Worm (Caenorhabditis elegans) whole organism, L1 larva: Measurements from ENCODE around the gene F30B5.11.

ENCODE experiments used
- C16A3.4 ChIP-seq: fragments of 150-350 bp; optimal IDR thresholded peaks from 2 replicates; lab custom pipeline; 2014; ENCODE audit warnings: missing biosample characterization, missing genetic modification characterization
- F16B12.6 ChIP-seq: fragments of 150-350 bp; optimal IDR thresholded peaks from 2 replicates; lab custom pipeline; 2014; ENCODE audit warnings: missing biosample characterization, missing genetic modification characterization
- aha-1 ChIP-seq: fragments of 150-350 bp; optimal IDR thresholded peaks from 2 replicates; lab custom pipeline; 2014; ENCODE audit warnings: missing biosample characterization, missing genetic modification characterization
- alr-1 ChIP-seq: fragments of 200-800 bp; sonication (Bioruptor generic); optimal IDR thresholded peaks from 2 replicates; lab custom pipeline; 2018; ENCODE audit warnings: borderline replicate concordance, mild to moderate bottlenecking, missing genetic modification characterization, missing compliant biosample characterization
- aly-2 ChIP-seq: fragments of 150-350 bp; optimal IDR thresholded peaks from 2 replicates; lab custom pipeline; 2014; ENCODE audit warnings: missing biosample characterization, missing genetic modification characterization
- ama-1 ChIP-seq: fragments of 150-350 bp; optimal IDR thresholded peaks from 2 replicates; lab custom pipeline; 2014
- blmp-1 ChIP-seq: fragments of 150-350 bp; optimal IDR thresholded peaks from 2 replicates; lab custom pipeline; 2014; ENCODE audit warnings: missing biosample characterization, missing genetic modification characterization
- ceh-90 ChIP-seq: sonication (generic microtip); optimal IDR thresholded peaks from 2 replicates; lab custom pipeline; 2016; ENCODE audit warnings: missing genetic modification characterization, missing compliant biosample characterization
- dpl-1 ChIP-seq, 3 experiments: fragments of 150-350 bp in 2 of 3; sonication (generic microtip) in 1 of 3; optimal IDR thresholded peaks; 2 replicates each; lab custom pipeline; 2014 to 2017; ENCODE audit warnings: missing biosample characterization in 3 of 3, missing genetic modification characterization in 3 of 3, missing genetic modification reagents in 3 of 3
- efl-1 ChIP-seq, 4 experiments: fragments of 150-350 bp; optimal IDR thresholded peaks in 3 of 4; peaks in 1 of 4; 1 replicate in 1 of 4; 2 replicates in 3 of 4; lab custom pipeline; 2014; ENCODE audit warnings: missing biosample characterization in 2 of 4, missing genetic modification characterization in 2 of 4, missing genetic modification reagents in 2 of 4
- egl-27 ChIP-seq, 2 experiments: fragments of 150-350 bp in 1 of 2; sonication (generic microtip); optimal IDR thresholded peaks; 3 replicates each; lab custom pipeline; 2017 to 2018; ENCODE audit warnings: missing biosample characterization in 2 of 2, missing genetic modification characterization in 2 of 2, missing genetic modification reagents in 2 of 2
- elt-2 ChIP-seq: sonication (generic microtip); optimal IDR thresholded peaks from 2 replicates; lab custom pipeline; 2016; ENCODE audit warnings: missing genetic modification characterization, mild to moderate bottlenecking, inconsistent platforms, missing compliant biosample characterization, missing genetic modification reagents
- elt-3 ChIP-seq, 6 experiments: fragments of 150-350 bp in 1 of 6; sonication (generic microtip); optimal IDR thresholded peaks; 2 replicates each; lab custom pipeline; 2017 to 2018; ENCODE audit warnings: missing biosample characterization in 6 of 6, missing genetic modification characterization in 6 of 6, inconsistent platforms in 1 of 6
- grh-1 ChIP-seq: fragments of 200-800 bp; sonication (Bioruptor generic); IDR thresholded peaks from 2 replicates; pipeline ENCODE4 v1.3.6; 2022; ENCODE audit warnings: missing genetic modification reagents, missing genetic modification characterization, missing compliant biosample characterization
- hlh-17 ChIP-seq: fragments of 200-800 bp; sonication (Bioruptor generic); optimal IDR thresholded peaks from 2 replicates; lab custom pipeline; 2018; ENCODE audit warnings: missing genetic modification characterization, mild to moderate bottlenecking, missing compliant biosample characterization, moderate library complexity, borderline replicate concordance
- hpl-2 ChIP-seq: fragments of 150-350 bp; optimal IDR thresholded peaks from 2 replicates; lab custom pipeline; 2014; ENCODE audit warnings: missing biosample characterization, missing genetic modification reagents, missing genetic modification characterization
- lin-35 ChIP-seq, 2 experiments: fragments of 150-350 bp; optimal IDR thresholded peaks; 2 replicates each; lab custom pipeline; 2014; ENCODE audit warnings: missing biosample characterization in 2 of 2, missing genetic modification characterization in 2 of 2, missing genetic modification reagents in 2 of 2
- lin-39 ChIP-seq: fragments of 150-350 bp; optimal IDR thresholded peaks from 2 replicates; lab custom pipeline; 2014; ENCODE audit warnings: missing biosample characterization, missing genetic modification reagents, missing genetic modification characterization
- lir-3 ChIP-seq: sonication (generic microtip); optimal IDR thresholded peaks from 2 replicates; lab custom pipeline; 2016; ENCODE audit warnings: mild to moderate bottlenecking, missing genetic modification characterization, moderate library complexity, missing compliant biosample characterization; ENCODE audit not compliant: poor library complexity
- lsy-2 ChIP-seq, 2 experiments: fragments of 150-350 bp; optimal IDR thresholded peaks; 2 replicates each; lab custom pipeline; 2014; ENCODE audit warnings: missing biosample characterization in 2 of 2, missing genetic modification characterization in 2 of 2
- mab-9 ChIP-seq: fragments of 200-800 bp; sonication (Bioruptor generic); IDR thresholded peaks from 2 replicates; pipeline ENCODE4 v1.3.6; 2022; ENCODE audit warnings: missing genetic modification reagents, missing genetic modification characterization, missing compliant biosample characterization
- mdl-1 ChIP-seq, 2 experiments: fragments of 150-350 bp; optimal IDR thresholded peaks; 2 replicates each; lab custom pipeline; 2014 to 2017; ENCODE audit warnings: missing biosample characterization in 2 of 2, missing genetic modification characterization in 2 of 2, inconsistent platforms in 1 of 2
- mep-1 ChIP-seq: fragments of 150-350 bp; optimal IDR thresholded peaks from 2 replicates; lab custom pipeline; 2014; ENCODE audit warnings: missing biosample characterization, missing genetic modification characterization
- nhr-12 ChIP-seq: sonication (generic microtip); optimal IDR thresholded peaks from 2 replicates; lab custom pipeline; 2017; ENCODE audit warnings: missing biosample characterization, missing genetic modification characterization
- nhr-19 ChIP-seq: fragments of 200-800 bp; sonication (Bioruptor generic); conservative IDR thresholded peaks from 2 replicates; pipeline ENCODE4 v1.3.6; 2022; ENCODE audit warnings: missing genetic modification characterization, missing compliant biosample characterization
- nhr-20 ChIP-seq: sonication (generic microtip); optimal IDR thresholded peaks from 2 replicates; lab custom pipeline; 2016; ENCODE audit warnings: mild to moderate bottlenecking, missing genetic modification characterization, missing compliant biosample characterization
- nhr-237 ChIP-seq: fragments of 150-350 bp; optimal IDR thresholded peaks from 2 replicates; lab custom pipeline; 2014; ENCODE audit warnings: missing biosample characterization, missing genetic modification characterization
- nhr-28 ChIP-seq: fragments of 150-350 bp; optimal IDR thresholded peaks from 2 replicates; lab custom pipeline; 2014; ENCODE audit warnings: missing biosample characterization, missing genetic modification characterization
- nhr-47 ChIP-seq: sonication (generic microtip); optimal IDR thresholded peaks from 2 replicates; lab custom pipeline; 2016; ENCODE audit warnings: mild to moderate bottlenecking, missing genetic modification characterization, moderate library complexity, missing compliant biosample characterization
- nhr-71 ChIP-seq: sonication (generic microtip); optimal IDR thresholded peaks from 2 replicates; lab custom pipeline; 2016; ENCODE audit warnings: mild to moderate bottlenecking, missing genetic modification characterization, moderate library complexity, missing compliant biosample characterization
- nhr-84 ChIP-seq: sonication (generic microtip); optimal IDR thresholded peaks from 2 replicates; lab custom pipeline; 2017; ENCODE audit warnings: missing biosample characterization, missing genetic modification characterization
- nhr-85 ChIP-seq: sonication (generic microtip); peaks from one replicate; lab custom pipeline; 2016; ENCODE audit warnings: missing genetic modification characterization, inconsistent platforms, missing compliant biosample characterization
- nhr-90 ChIP-seq: sonication (generic microtip); optimal IDR thresholded peaks from 2 replicates; lab custom pipeline; 2016; ENCODE audit warnings: mild to moderate bottlenecking, missing genetic modification characterization, missing compliant biosample characterization; ENCODE audit not compliant: poor library complexity
- pag-3 ChIP-seq: sonication (generic microtip); optimal IDR thresholded peaks from 2 replicates; lab custom pipeline; 2017; ENCODE audit warnings: missing genetic modification characterization, mild to moderate bottlenecking, missing compliant biosample characterization, antibody characterized with exemption, borderline replicate concordance; ENCODE audit not compliant: insufficient read depth
- pqm-1 ChIP-seq: sonication (generic microtip); optimal IDR thresholded peaks from 3 replicates; lab custom pipeline; 2017; ENCODE audit warnings: missing biosample characterization, missing genetic modification characterization
- snu-23 ChIP-seq: sonication (generic microtip); optimal IDR thresholded peaks from 2 replicates; lab custom pipeline; 2016; ENCODE audit warnings: missing genetic modification characterization, missing compliant biosample characterization
- sox-4 ChIP-seq: sonication (generic microtip); optimal IDR thresholded peaks from 2 replicates; lab custom pipeline; 2016; ENCODE audit warnings: missing genetic modification characterization, missing compliant biosample characterization
- sptf-1 ChIP-seq: fragments of 150-350 bp; optimal IDR thresholded peaks from 2 replicates; lab custom pipeline; 2014; ENCODE audit warnings: missing biosample characterization, missing genetic modification characterization
- swsn-7 ChIP-seq: sonication (generic microtip); optimal IDR thresholded peaks from 2 replicates; lab custom pipeline; 2016; ENCODE audit warnings: missing genetic modification characterization, missing compliant biosample characterization
- tbx-2 ChIP-seq: sonication (generic microtip); optimal IDR thresholded peaks from 2 replicates; lab custom pipeline; 2016; ENCODE audit warnings: missing genetic modification characterization, missing compliant biosample characterization
- tlp-1 ChIP-seq: fragments of 150-350 bp; optimal IDR thresholded peaks from 2 replicates; lab custom pipeline; 2014; ENCODE audit warnings: missing biosample characterization, missing genetic modification characterization
- unc-130 ChIP-seq: fragments of 150-350 bp; optimal IDR thresholded peaks from 2 replicates; lab custom pipeline; 2017; ENCODE audit warnings: missing biosample characterization, missing genetic modification characterization, inconsistent platforms
- unc-30 ChIP-seq: sonication (generic microtip); optimal IDR thresholded peaks from 2 replicates; lab custom pipeline; 2017; ENCODE audit warnings: missing biosample characterization, missing genetic modification characterization
- unc-86 ChIP-seq: sonication (generic microtip); optimal IDR thresholded peaks from 2 replicates; lab custom pipeline; 2016; ENCODE audit warnings: missing genetic modification characterization, missing compliant biosample characterization
- unc-98 ChIP-seq: fragments of 200-800 bp; sonication (Bioruptor generic); IDR thresholded peaks from 2 replicates; pipeline ENCODE4 v1.3.6; 2022; ENCODE audit warnings: missing genetic modification characterization, missing compliant biosample characterization
- vab-15 ChIP-seq: sonication (generic microtip); optimal IDR thresholded peaks from 2 replicates; lab custom pipeline; 2017; ENCODE audit warnings: missing genotype, mild to moderate bottlenecking, missing genetic modification characterization, missing compliant biosample characterization
- xbp-1 ChIP-seq: sonication (generic microtip); optimal IDR thresholded peaks from 2 replicates; lab custom pipeline; 2016; ENCODE audit warnings: missing genetic modification characterization, missing compliant biosample characterization
- zip-4 ChIP-seq: fragments of 200-800 bp; sonication (Bioruptor generic); optimal IDR thresholded peaks from 2 replicates; lab custom pipeline; 2018; ENCODE audit warnings: mild to moderate bottlenecking, missing genetic modification characterization, moderate library complexity, missing compliant biosample characterization

F30B5.11 gene

ce11 chrIV:4218276-4218675, 1.6 kb downstream of the F30B5.11 start:
- TF ChIP-seq tbx-2 (tag; lab: Kevin White, UChicago) = no peak
- TF ChIP-seq ceh-90 (tag; lab: Kevin White, UChicago) = no peak
- TF ChIP-seq lir-3 (tag; lab: Kevin White, UChicago) = no peak
- no peak for TF ChIP-seq F16B12.6
- TF ChIP-seq aha-1 (tag; lab: Kevin White, UChicago) = no peak
- no peak for TF ChIP-seq sox-4 (tag; lab: Kevin White, UChicago)
- no peak for TF ChIP-seq unc-30 (tag; lab: Kevin White, UChicago)
- TF ChIP-seq hpl-2 (GFP tag; lab: Kevin White, UChicago) = no peak
- TF ChIP-seq nhr-12 (tag; lab: Kevin White, UChicago) = no peak
- TF ChIP-seq aly-2 (tag; lab: Kevin White, UChicago) = peak; percentile 29
- no peak for TF ChIP-seq sptf-1
- peak; percentile 17 for TF ChIP-seq ama-1 (lab: Kevin White, UChicago)
- TF ChIP-seq nhr-28 (tag; lab: Kevin White, UChicago) = no peak
- no peak for TF ChIP-seq efl-1 (optimal IDR thresholded peaks at IDR 0.05; lab: Kevin White, UChicago)
- TF ChIP-seq efl-1 (GFP tag; optimal IDR thresholded peaks at IDR 0.05 in 1 of 2; lab: Kevin White, UChicago) = no peak

ce11 chrIV:4216099-4216894, 3.6 kb downstream of the F30B5.11 start:
- peak; percentile 27 for TF ChIP-seq tbx-2 (tag; lab: Kevin White, UChicago)
- TF ChIP-seq tlp-1 (tag; lab: Kevin White, UChicago) = no peak
- TF ChIP-seq zip-4 (GFP tag; lab: Kevin White, UChicago) = no peak
- TF ChIP-seq pqm-1 (tag; lab: Kevin White, UChicago) = no peak
- no peak for TF ChIP-seq mab-9 (GFP tag; lab: Robert Waterston, UW)
- TF ChIP-seq swsn-7 = no peak
- TF ChIP-seq nhr-90 (tag; lab: Kevin White, UChicago) = peak; percentile 58
- TF ChIP-seq vab-15 (tag; lab: Kevin White, UChicago) = no peak
- TF ChIP-seq lsy-2 (tag; optimal IDR thresholded peaks at IDR 0.05; lab: Kevin White, UChicago) = peak; percentile 14 to 44
- no peak for TF ChIP-seq xbp-1
- TF ChIP-seq elt-2 (tag; lab: Kevin White, UChicago) = peak; percentile 27
- peak in 1 of 2 experiments; percentile 49 for TF ChIP-seq lin-35 (GFP tag; optimal IDR thresholded peaks at IDR 0.05; lab: Kevin White, UChicago)
- TF ChIP-seq mdl-1 (tag; optimal IDR thresholded peaks at IDR 0.05; lab: Kevin White, UChicago) = peak in 1 of 2 experiments; percentile 88
- no peak for TF ChIP-seq nhr-28 (tag; lab: Kevin White, UChicago)
- TF ChIP-seq nhr-85 (tag; lab: Kevin White, UChicago) = peak; percentile 79
- no peak for TF ChIP-seq ama-1 (lab: Kevin White, UChicago)
- TF ChIP-seq unc-98 = no peak
- TF ChIP-seq unc-130 (tag; lab: Kevin White, UChicago) = peak; percentile 76
- no peak for TF ChIP-seq mep-1 (tag; lab: Kevin White, UChicago)
- TF ChIP-seq nhr-84 (tag; lab: Kevin White, UChicago) = no peak
- peak; percentile 31 for TF ChIP-seq nhr-47
- no peak for TF ChIP-seq lin-39 (tag; lab: Kevin White, UChicago)
- no peak for TF ChIP-seq unc-86
- no peak for TF ChIP-seq C16A3.4 (tag; lab: Kevin White, UChicago)
- no peak for TF ChIP-seq alr-1 (tag; lab: Kevin White, UChicago)
- TF ChIP-seq nhr-71 (tag; lab: Kevin White, UChicago) = peak; percentile 64
- no peak for TF ChIP-seq aha-1 (tag; lab: Kevin White, UChicago)
- TF ChIP-seq blmp-1 (tag; lab: Kevin White, UChicago) = peak; percentile 75
- TF ChIP-seq hlh-17 = no peak
- peak in 2 of 6 experiments; percentile 46 to 96 for TF ChIP-seq elt-3 (tag; optimal IDR thresholded peaks at IDR 0.05; lab: Kevin White, UChicago)
- TF ChIP-seq egl-27 (tag; optimal IDR thresholded peaks at IDR 0.05; lab: Kevin White, UChicago) = no peak
- TF ChIP-seq nhr-20 (tag; lab: Kevin White, UChicago) = peak; percentile 74
- TF ChIP-seq dpl-1 (GFP tag; optimal IDR thresholded peaks at IDR 0.05; lab: Kevin White, UChicago) = no peak
- peak; percentile 72 for TF ChIP-seq nhr-19 (GFP tag; lab: Robert Waterston, UW)
- TF ChIP-seq efl-1 (optimal IDR thresholded peaks at IDR 0.05; lab: Kevin White, UChicago) = no peak
- peak in 1 of 2 experiments; percentile 49 for TF ChIP-seq efl-1 (GFP tag; optimal IDR thresholded peaks at IDR 0.05 in 1 of 2; lab: Kevin White, UChicago)
- TF ChIP-seq ceh-90 (tag; lab: Kevin White, UChicago) = no peak
- peak; percentile 35; the same call in 1 of the 2 replicates for TF ChIP-seq grh-1 (GFP tag; lab: Robert Waterston, UW)
- TF ChIP-seq nhr-237 (tag; lab: Kevin White, UChicago) = no peak
- peak; percentile 19 for TF ChIP-seq snu-23 (GFP tag; lab: Kevin White, UChicago)
- no peak for TF ChIP-seq pag-3 (tag; lab: Kevin White, UChicago)
- TF ChIP-seq, all 84 proteins: peak for 17
